Worm (Caenorhabditis elegans) whole organism, L2 larva: ENCODE data around the gene tbc-11.

Source experiments
- C34F6.9 ChIP-seq: fragments of 150-350 bp; optimal IDR thresholded peaks from 2 replicates; lab custom pipeline; 2014; ENCODE audit warnings: missing biosample characterization, missing genetic modification characterization
- F13H6.1 ChIP-seq: sonication (generic microtip); optimal IDR thresholded peaks from 2 replicates; lab custom pipeline; 2016; ENCODE audit warnings: missing genetic modification characterization, missing compliant biosample characterization
- R02D3.7 ChIP-seq: fragments of 150-350 bp; optimal IDR thresholded peaks from 2 replicates; lab custom pipeline; 2014; ENCODE audit warnings: missing biosample characterization, missing genetic modification characterization
- aly-2 ChIP-seq: fragments of 150-350 bp; optimal IDR thresholded peaks from 2 replicates; lab custom pipeline; 2014; ENCODE audit warnings: missing biosample characterization, missing genetic modification characterization
- ama-1 ChIP-seq: fragments of 150-350 bp; optimal IDR thresholded peaks from 2 replicates; lab custom pipeline; 2018; ENCODE audit warnings: inconsistent platforms
- blmp-1 ChIP-seq: sonication (generic microtip); optimal IDR thresholded peaks from 2 replicates; lab custom pipeline; 2017; ENCODE audit warnings: missing genetic modification characterization, mild to moderate bottlenecking, missing compliant biosample characterization, antibody characterized with exemption, moderate library complexity; ENCODE audit not compliant: insufficient read depth
- ceh-82 ChIP-seq: fragments of 150-350 bp; optimal IDR thresholded peaks from 2 replicates; lab custom pipeline; 2014; ENCODE audit warnings: missing biosample characterization, missing genetic modification characterization
- crh-2 ChIP-seq: sonication (generic microtip); optimal IDR thresholded peaks from 2 replicates; lab custom pipeline; 2017; ENCODE audit warnings: missing biosample characterization, missing genetic modification characterization
- dmd-4 ChIP-seq: sonication (generic microtip); optimal IDR thresholded peaks from 2 replicates; lab custom pipeline; 2017; ENCODE audit warnings: missing biosample characterization, missing genetic modification characterization
- egl-27 ChIP-seq: sonication (generic microtip); optimal IDR thresholded peaks from 3 replicates; lab custom pipeline; 2017; ENCODE audit warnings: missing biosample characterization, missing genetic modification reagents, missing genetic modification characterization
- fos-1 ChIP-seq: fragments of 150-350 bp; optimal IDR thresholded peaks from 2 replicates; lab custom pipeline; 2014; ENCODE audit warnings: missing biosample characterization, missing genetic modification characterization
- gmeb-1 ChIP-seq: fragments of 150-350 bp; optimal IDR thresholded peaks from 2 replicates; lab custom pipeline; 2014; ENCODE audit warnings: missing biosample characterization, missing genetic modification characterization
- lin-11 ChIP-seq: fragments of 150-350 bp; sonication (generic microtip); optimal IDR thresholded peaks from 2 replicates; lab custom pipeline; 2014; ENCODE audit warnings: missing biosample characterization, missing genetic modification characterization, inconsistent platforms, mixed read lengths
- lin-13 ChIP-seq: fragments of 150-350 bp; optimal IDR thresholded peaks from 2 replicates; lab custom pipeline; 2014; ENCODE audit warnings: missing biosample characterization, missing genetic modification reagents, missing genetic modification characterization
- lsy-2 ChIP-seq, 2 experiments: fragments of 150-350 bp in 1 of 2; sonication (generic microtip) in 1 of 2; optimal IDR thresholded peaks; 2 replicates each; lab custom pipeline; 2014 to 2017; ENCODE audit warnings: missing biosample characterization in 2 of 2, missing genetic modification characterization in 2 of 2
- mab-5 ChIP-seq: fragments of 150-350 bp; optimal IDR thresholded peaks from 2 replicates; lab custom pipeline; 2014; ENCODE audit warnings: missing biosample characterization, missing genetic modification characterization
- nhr-10 ChIP-seq: sonication (generic microtip); optimal IDR thresholded peaks from 2 replicates; lab custom pipeline; 2017; ENCODE audit warnings: missing biosample characterization, missing genetic modification characterization
- nhr-12 ChIP-seq: fragments of 150-350 bp; optimal IDR thresholded peaks from 2 replicates; lab custom pipeline; 2014; ENCODE audit warnings: missing biosample characterization, missing genetic modification characterization
- nhr-129 ChIP-seq: fragments of 150-350 bp; optimal IDR thresholded peaks from 2 replicates; lab custom pipeline; 2014; ENCODE audit warnings: missing biosample characterization, missing genetic modification characterization
- nhr-21 ChIP-seq: fragments of 150-350 bp; optimal IDR thresholded peaks from 2 replicates; lab custom pipeline; 2014; ENCODE audit warnings: missing biosample characterization, missing genetic modification characterization
- nhr-237 ChIP-seq: fragments of 150-350 bp; optimal IDR thresholded peaks from 2 replicates; lab custom pipeline; 2014; ENCODE audit warnings: missing biosample characterization, missing genetic modification characterization
- nhr-25 ChIP-seq: fragments of 150-350 bp; sonication (generic microtip); optimal IDR thresholded peaks from 3 replicates; lab custom pipeline; 2014; ENCODE audit warnings: missing biosample characterization, missing genetic modification characterization
- nhr-6 ChIP-seq: fragments of 150-350 bp; optimal IDR thresholded peaks from 2 replicates; lab custom pipeline; 2014; ENCODE audit warnings: missing biosample characterization, missing genetic modification characterization
- sem-4 ChIP-seq: fragments of 150-350 bp; optimal IDR thresholded peaks from 2 replicates; lab custom pipeline; 2014; ENCODE audit warnings: missing biosample characterization, missing genetic modification reagents, missing genetic modification characterization
- skn-1 ChIP-seq: sonication (generic microtip); optimal IDR thresholded peaks from 2 replicates; lab custom pipeline; 2017; ENCODE audit warnings: missing biosample characterization, missing genetic modification characterization
- sma-3 ChIP-seq: sonication (generic microtip); optimal IDR thresholded peaks from 2 replicates; lab custom pipeline; 2016; ENCODE audit warnings: missing genetic modification reagents, missing genetic modification characterization, missing compliant biosample characterization
- sma-9 ChIP-seq, 2 experiments: fragments of 150-350 bp in 1 of 2; sonication (generic microtip) in 1 of 2; optimal IDR thresholded peaks; 2 replicates each; lab custom pipeline; 2014 to 2016; ENCODE audit warnings: missing genetic modification characterization in 2 of 2, mild to moderate bottlenecking in 1 of 2, missing biosample characterization in 1 of 2, missing compliant biosample characterization in 1 of 2, missing genetic modification reagents in 1 of 2, moderate library complexity in 1 of 2
- snpc-4 ChIP-seq: fragments of 150-350 bp; optimal IDR thresholded peaks from 2 replicates; lab custom pipeline; 2014; ENCODE audit warnings: missing biosample characterization, missing genetic modification characterization
- unc-39 ChIP-seq: fragments of 150-350 bp; optimal IDR thresholded peaks from 2 replicates; lab custom pipeline; 2014; ENCODE audit warnings: missing biosample characterization, missing genetic modification characterization
- unc-55 ChIP-seq: fragments of 150-350 bp; sonication (generic microtip); optimal IDR thresholded peaks from 3 replicates; lab custom pipeline; 2014; ENCODE audit warnings: missing biosample characterization, missing genetic modification reagents, missing genetic modification characterization
- unc-62 ChIP-seq: fragments of 150-350 bp; optimal IDR thresholded peaks from 2 replicates; lab custom pipeline; 2014; ENCODE audit warnings: missing biosample characterization, missing genetic modification reagents, missing genetic modification characterization
- zag-1 ChIP-seq: fragments of 150-350 bp; optimal IDR thresholded peaks from 2 replicates; lab custom pipeline; 2014; ENCODE audit warnings: missing biosample characterization, missing genetic modification characterization

Gene tbc-11

DNA sequence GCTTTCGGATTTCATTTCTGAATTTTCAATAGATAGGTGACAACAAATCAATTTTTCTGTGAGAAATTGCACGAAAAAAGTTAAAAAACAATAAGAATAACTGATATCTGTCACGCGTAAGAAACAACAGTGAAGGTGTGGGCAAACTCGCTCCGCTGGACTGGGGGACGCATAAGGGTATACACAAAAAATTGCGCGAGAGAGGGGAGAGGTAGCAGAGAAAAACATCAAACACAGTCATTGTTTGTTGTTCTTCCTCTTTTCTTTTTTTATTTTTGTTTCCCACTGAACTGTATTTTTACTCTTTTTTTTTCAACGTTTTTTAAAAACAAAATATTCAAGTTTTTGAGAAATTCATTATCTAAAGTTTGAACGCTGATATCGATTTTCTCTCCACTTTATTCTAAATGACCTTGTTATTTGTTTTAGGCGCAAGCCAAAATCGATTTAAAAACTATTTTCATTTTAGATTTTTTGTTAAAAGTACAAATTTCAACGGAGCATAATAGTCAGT, at the start of gene tbc-11, which contains the start of gene pifk-1:
Gene tbc-11, plus strand, starts transcription at position 464 of the 514 bp plus-strand sequence.
Gene pifk-1, minus strand, starts transcription at position 17 of the 514 bp plus-strand sequence.
- TF ChIP-seq C34F6.9 (tag; lab: Kevin White, UChicago) = peak; percentile 55
- TF ChIP-seq sma-9 (GFP tag; optimal IDR thresholded peaks at IDR 0.05; lab: Kevin White, UChicago) = peak; percentile 2
- TF ChIP-seq sma-9 (tag; optimal IDR thresholded peaks at IDR 0.05; lab: Kevin White, UChicago) = no peak
- TF ChIP-seq nhr-237 (tag; lab: Kevin White, UChicago) = no peak
- TF ChIP-seq nhr-25 (tag; lab: Kevin White, UChicago) = peak; percentile 11
- peak; percentile 30 for TF ChIP-seq egl-27 (tag; lab: Kevin White, UChicago)
- peak; percentile 15 for TF ChIP-seq sem-4 (tag; lab: Kevin White, UChicago)
- TF ChIP-seq F13H6.1 = peak; percentile 44
- TF ChIP-seq zag-1 (tag; lab: Kevin White, UChicago) = peak; percentile 2
- TF ChIP-seq aly-2 (tag; lab: Kevin White, UChicago) = no peak
- TF ChIP-seq unc-55 = peak; percentile 78
- no peak for TF ChIP-seq nhr-10 (tag; lab: Kevin White, UChicago)
- TF ChIP-seq fos-1 = peak; percentile 78
- peak; percentile 78 for TF ChIP-seq nhr-129 (tag; lab: Kevin White, UChicago)
- TF ChIP-seq nhr-21 (tag; lab: Kevin White, UChicago) = peak; percentile 21
- peak in 1 of 2 experiments; percentile 64 for TF ChIP-seq lsy-2 (tag; optimal IDR thresholded peaks at IDR 0.05; lab: Kevin White, UChicago)
- peak; percentile 70 for TF ChIP-seq crh-2 (tag; lab: Kevin White, UChicago)

ce11 chrX:876935-877334, 47.8 kb upstream of the tbc-11 start, which contains the start of gene ZC13.1:
ZC13.1 (plus strand) TSS chrX:877239.
- TF ChIP-seq unc-39 (tag; lab: Kevin White, UChicago) (no peak), nhr-129 (tag; lab: Kevin White, UChicago) (peak; percentile 94), nhr-25 (tag; lab: Kevin White, UChicago) (peak; percentile 69), unc-55 (peak; percentile 80), egl-27 (tag; lab: Kevin White, UChicago) (peak; percentile 4), F13H6.1 (peak; percentile 40), nhr-10 (tag; lab: Kevin White, UChicago) (no peak), ama-1 (no peak), dmd-4 (tag; lab: Kevin White, UChicago) (no peak), mab-5 (tag; lab: Kevin White, UChicago) (no peak), unc-62 (no peak), zag-1 (tag; lab: Kevin White, UChicago) (peak; percentile 38), lin-13 (GFP tag; lab: Kevin White, UChicago) (peak; percentile 75), fos-1 (peak; percentile 85), crh-2 (tag; lab: Kevin White, UChicago) (peak; percentile 64), blmp-1 (tag; lab: Kevin White, UChicago) (peak; percentile 92), sem-4 (tag; lab: Kevin White, UChicago) (peak; percentile 55), lin-11 (tag; lab: Kevin White, UChicago) (peak; percentile 33), C34F6.9 (tag; lab: Kevin White, UChicago) (peak; percentile 87), nhr-12 (tag; lab: Kevin White, UChicago) (no peak), gmeb-1 (tag; lab: Kevin White, UChicago) (peak; percentile 35), sma-3 (GFP tag; lab: Kevin White, UChicago) (peak; percentile 55), nhr-237 (tag; lab: Kevin White, UChicago) (no peak), nhr-6 (tag; lab: Kevin White, UChicago) (no peak), snpc-4 (tag; lab: Kevin White, UChicago) (peak; percentile 4), sma-9 (GFP tag; optimal IDR thresholded peaks at IDR 0.05; lab: Kevin White, UChicago) (peak; percentile 60), sma-9 (tag; optimal IDR thresholded peaks at IDR 0.05; lab: Kevin White, UChicago) (no peak), skn-1 (tag; lab: Kevin White, UChicago) (no peak), R02D3.7 (tag; lab: Kevin White, UChicago) (no peak), lsy-2 (tag; optimal IDR thresholded peaks at IDR 0.05; lab: Kevin White, UChicago) (peak; percentile 6 to 67)
- TF ChIP-seq, all 48 proteins: peak for 18

DNA sequence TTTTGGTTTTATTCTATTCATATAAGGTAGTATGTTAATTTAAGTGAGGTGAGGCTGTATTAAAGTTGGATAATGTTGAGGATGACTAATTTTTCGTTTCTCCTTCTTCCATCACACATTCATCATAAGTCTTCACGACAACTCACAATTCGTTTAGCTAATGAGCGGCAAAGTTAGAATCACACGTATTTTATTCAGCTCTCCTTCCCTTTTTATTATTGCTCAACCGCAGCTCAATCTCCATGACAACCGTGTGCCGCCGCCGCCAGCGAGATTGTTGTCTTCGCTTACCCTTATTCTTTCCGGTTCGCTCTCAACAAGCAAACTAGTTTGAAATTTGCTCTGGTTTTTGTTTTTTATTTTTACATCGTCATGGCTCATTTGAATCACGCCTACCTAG, 44.4 kb upstream of the tbc-11 start, which contains the start of gene ZC13.2:
Gene ZC13.2, plus strand, starts transcription at position 301 of the 400 bp plus-strand sequence.
- TF ChIP-seq lin-11 (tag; lab: Kevin White, UChicago) = peak; percentile 31
- no peak for TF ChIP-seq sem-4 (tag; lab: Kevin White, UChicago)

- TF ChIP-seq sma-9 (GFP tag; optimal IDR thresholded peaks at IDR 0.05; lab: Kevin White, UChicago) (no peak), sma-9 (tag; optimal IDR thresholded peaks at IDR 0.05; lab: Kevin White, UChicago) (no peak), mab-5 (tag; lab: Kevin White, UChicago) (no peak), F13H6.1 (no peak), R02D3.7 (tag; lab: Kevin White, UChicago) (no peak), blmp-1 (tag; lab: Kevin White, UChicago) (no peak), dmd-4 (tag; lab: Kevin White, UChicago) (no peak), nhr-12 (tag; lab: Kevin White, UChicago) (no peak), sma-3 (GFP tag; lab: Kevin White, UChicago) (no peak), zag-1 (tag; lab: Kevin White, UChicago) (no peak), ceh-82 (tag; lab: Kevin White, UChicago) (no peak), unc-55 (no peak)
These were observed 36.5 kb upstream of the tbc-11 start, which contains the start of gene mam-1 for ce11 chrX:888294-888693. mam-1 (minus strand) TSS chrX:888394.
